Worm (Caenorhabditis elegans): ENCODE results near the gene grl-22.

Gene grl-22

DNA sequence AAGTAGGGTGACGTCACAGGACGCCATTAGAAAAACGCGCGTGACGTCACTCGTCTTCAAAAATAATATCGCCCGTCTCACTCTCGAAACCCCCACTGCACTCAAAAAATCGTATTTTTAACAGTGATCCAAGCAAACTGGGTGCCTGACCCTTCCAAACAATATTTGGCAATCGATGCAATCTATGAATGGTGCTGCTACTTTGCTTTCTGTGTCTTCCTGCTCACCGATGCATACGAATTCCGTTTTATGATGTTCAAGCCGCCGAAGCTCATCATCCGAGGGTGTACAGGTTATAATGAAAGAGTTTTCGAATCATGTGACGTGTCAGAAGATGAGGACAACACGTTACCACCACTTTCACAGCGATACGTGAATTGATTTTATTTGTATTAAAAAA is 6.2 kb downstream of the grl-22 start, which contains the start of gene W03A5.1:
TSS of gene W03A5.1 (plus strand) at position 301 of the 400 bp plus-strand sequence.
- TF ChIP-seq ceh-100 (GFP tag; IDR thresholded peaks at IDR 0.05) (no peak), rec-8 (tag; optimal IDR thresholded peaks at IDR 0.05) (no peak), lag-1 (GFP tag; IDR thresholded peaks at IDR 0.05) (no peak), egrh-3 (GFP tag; IDR thresholded peaks at IDR 0.05) (no peak), lin-26 (GFP tag; IDR thresholded peaks at IDR 0.05) (no peak), lin-40 (tag; optimal IDR thresholded peaks at IDR 0.05) (no peak), die-1 (tag; optimal IDR thresholded peaks at IDR 0.05) (no peak), bed-1 (GFP tag; IDR thresholded peaks at IDR 0.05) (no peak), madf-6 (GFP tag; IDR thresholded peaks at IDR 0.05) (no peak), D2030.7 (GFP tag; IDR thresholded peaks at IDR 0.05) (no peak), athp-1 (tag; optimal IDR thresholded peaks at IDR 0.05) (no peak), ztf-26 (tag; optimal IDR thresholded peaks at IDR 0.05) (no peak), rcor-1 (GFP tag; IDR thresholded peaks at IDR 0.05) (no peak), mxl-1 (tag; optimal IDR thresholded peaks at IDR 0.05) (no peak), xnd-1 (tag; optimal IDR thresholded peaks at IDR 0.05) (no peak), unc-62 (GFP tag; optimal IDR thresholded peaks at IDR 0.05) (no peak), B0261.1 (tag; optimal IDR thresholded peaks at IDR 0.05) (no peak), ztf-18 (tag; optimal IDR thresholded peaks at IDR 0.05) (no peak), F49E8.2 (tag; optimal IDR thresholded peaks at IDR 0.05; ENCODE audit: insufficient read depth) (no peak)

DNA sequence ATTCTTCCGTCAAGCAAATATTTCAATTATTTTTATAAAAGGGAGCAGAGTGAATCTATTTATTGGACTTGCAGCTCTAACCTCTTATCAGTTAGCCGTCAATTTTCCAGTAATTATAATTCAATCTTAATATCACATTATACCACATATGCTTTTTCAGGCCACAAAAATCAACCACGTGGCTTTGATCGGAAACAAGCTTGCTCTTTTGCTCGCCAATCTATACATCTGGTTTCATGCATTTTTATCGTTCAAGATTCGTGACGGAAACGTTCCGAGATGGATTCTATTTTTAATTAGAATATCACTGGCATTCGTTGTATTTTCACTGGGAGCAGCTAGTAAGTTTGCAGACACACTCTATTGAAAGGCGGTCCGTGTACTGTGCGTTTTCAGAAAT is 6.8 kb downstream of the grl-22 start:
- TF ChIP-seq hlh-26 (GFP tag; conservative IDR thresholded peaks at IDR 0.05), result no peak
- TF ChIP-seq F52B5.7 (tag; optimal IDR thresholded peaks at IDR 0.05), result no peak
- TF ChIP-seq F37B4.10 (GFP tag; IDR thresholded peaks at IDR 0.05), result no peak
- TF ChIP-seq sptf-2 (GFP tag; optimal IDR thresholded peaks at IDR 0.05), result no peak

ce11 chrIII:5406314-5406713 is 7.5 kb downstream of the grl-22 start:
- TF ChIP-seq aptf-2 (GFP tag; conservative IDR thresholded peaks at IDR 0.05) (peak; percentile 100), aptf-3 (GFP tag; IDR thresholded peaks at IDR 0.05) (peak; percentile 100), ceh-91 (GFP tag; IDR thresholded peaks at IDR 0.05) (peak; percentile 44; the same call in 1 of the 2 replicates), hsf-1 (GFP tag; IDR thresholded peaks at IDR 0.05) (0 out of 2 replicates have a peak, but pooled peaks have one; percentile 11), nfya-2 (GFP tag; IDR thresholded peaks at IDR 0.05) (no peak), die-1 (tag; optimal IDR thresholded peaks at IDR 0.05) (peak; percentile 7), mcd-1 (GFP tag; IDR thresholded peaks at IDR 0.05) (peak; percentile 39; the same call in 1 of the 2 replicates), hmg-1.2 (GFP tag; IDR thresholded peaks at IDR 0.05) (peak; percentile 35; the same call in 1 of the 2 replicates), madf-8 (GFP tag; conservative IDR thresholded peaks at IDR 0.05) (peak; percentile 86), T07F8.4 (tag; optimal IDR thresholded peaks at IDR 0.05) (no peak), Y67H2A.10 (GFP tag; conservative IDR thresholded peaks at IDR 0.05) (no peak), lsl-1 (GFP tag; optimal IDR thresholded peaks at IDR 0.05) (peak; percentile 40), let-526 (GFP tag; IDR thresholded peaks at IDR 0.05) (no peak), dpl-1 (GFP tag; optimal IDR thresholded peaks at IDR 0.05) (peak; percentile 19), D2030.7 (GFP tag; IDR thresholded peaks at IDR 0.05) (peak; percentile 52), B0019.2 (GFP tag; conservative IDR thresholded peaks at IDR 0.05) (no peak), dox-1 (GFP tag; IDR thresholded peaks at IDR 0.05) (peak; percentile 61), xnd-1 (tag; optimal IDR thresholded peaks at IDR 0.05) (peak; percentile 67), madf-6 (GFP tag; IDR thresholded peaks at IDR 0.05) (peak; percentile 92), efl-1 (GFP tag; optimal IDR thresholded peaks at IDR 0.05) (peak; percentile 85)

All from whole organism, young adult.